Fruit fly (Drosophila melanogaster): Measurements from ENCODE around the gene CG15522.

DNA sequence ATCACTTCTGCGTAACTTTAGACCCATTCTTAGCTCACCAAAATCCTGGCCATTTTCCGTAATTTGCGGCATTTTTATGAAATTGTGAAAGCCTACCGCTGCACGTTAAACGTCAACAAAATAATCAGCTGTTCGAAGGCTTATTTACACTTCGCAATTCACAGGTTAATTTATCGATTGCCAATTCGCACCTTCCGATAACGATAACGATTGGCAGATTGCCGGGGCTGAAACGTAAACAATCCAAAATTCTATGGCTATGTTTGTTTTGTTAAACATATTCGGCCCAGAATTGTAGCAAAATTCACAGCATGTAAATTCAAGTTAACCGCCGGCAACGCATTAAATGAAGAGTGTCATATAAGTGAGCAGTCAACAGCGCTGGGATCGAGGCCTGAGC lies 8.7 kb downstream of the CG15522 start, which contains the start of the genes eIF2Balpha and Vps13B:
- no peak for TF ChIP-seq br (GFP tag; optimal IDR thresholded peaks at IDR 0.05)
- TF ChIP-seq Abd-B (GFP tag; optimal IDR thresholded peaks at IDR 0.05): no peak
- TF ChIP-seq lola (GFP tag; optimal IDR thresholded peaks at IDR 0.05): no peak
- TF ChIP-seq usp (GFP tag; optimal IDR thresholded peaks at IDR 0.05): no peak
- no peak for TF ChIP-seq pan (optimal IDR thresholded peaks at IDR 0.05)
- TF ChIP-seq Myc (optimal IDR thresholded peaks at IDR 0.05): no peak
- no peak for TF ChIP-seq Dfd (GFP tag; optimal IDR thresholded peaks at IDR 0.05)
- no peak for TF ChIP-seq ey (GFP tag; optimal IDR thresholded peaks at IDR 0.05)
- TF ChIP-seq OdsH (GFP tag; optimal IDR thresholded peaks at IDR 0.05): no peak
- no peak for TF ChIP-seq psq (GFP tag; optimal IDR thresholded peaks at IDR 0.05)
- no peak for TF ChIP-seq woc (GFP tag; optimal IDR thresholded peaks at IDR 0.05)
- no peak for TF ChIP-seq fru (GFP tag; optimal IDR thresholded peaks at IDR 0.05)
- TF ChIP-seq jim (GFP tag; optimal IDR thresholded peaks at IDR 0.05): no peak

All from whole organism, wandering third instar larva.